Worm (Caenorhabditis elegans): ENCODE measurements around the gene msh-5.

Gene msh-5

DNA sequence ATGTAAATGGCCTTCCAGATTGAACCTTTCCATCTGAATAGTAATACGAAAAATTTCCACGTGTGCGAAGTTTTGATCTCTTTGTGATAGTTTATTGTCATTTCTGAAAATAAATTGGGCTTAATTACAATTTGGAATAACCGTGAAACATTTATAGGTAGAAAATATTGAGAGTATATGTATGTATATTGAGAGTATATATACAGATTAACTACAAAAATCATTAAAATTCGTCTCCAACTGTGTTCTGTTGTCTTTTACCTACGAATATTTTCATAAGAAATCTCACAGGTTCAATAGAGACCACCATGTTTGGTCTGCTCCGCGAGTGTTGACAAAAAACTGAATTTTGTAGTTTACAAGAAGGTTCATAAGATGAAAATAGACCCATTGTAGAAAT is 42.1 kb upstream of the msh-5 start, which contains the start of gene best-2:
TSS of gene best-2 (minus strand) at position 101 of the 400 bp plus-strand sequence.
- TF ChIP-seq lsy-12 (tag; optimal IDR thresholded peaks at IDR 0.05) = no peak
- TF ChIP-seq nhr-76 (tag; optimal IDR thresholded peaks at IDR 0.05) = no peak
- TF ChIP-seq eor-1 (tag; optimal IDR thresholded peaks at IDR 0.05) = no peak
- TF ChIP-seq R02D3.7 (tag; optimal IDR thresholded peaks at IDR 0.05) = no peak
- no peak for TF ChIP-seq lin-39 (tag; optimal IDR thresholded peaks at IDR 0.05)
- TF ChIP-seq egl-5 (tag; optimal IDR thresholded peaks at IDR 0.05) = no peak
- no peak for TF ChIP-seq nhr-43 (tag; optimal IDR thresholded peaks at IDR 0.05; ENCODE audit: poor library complexity, severe bottlenecking)
- no peak for TF ChIP-seq nhr-11 (tag; optimal IDR thresholded peaks at IDR 0.05)
- TF ChIP-seq sea-2 (GFP tag; optimal IDR thresholded peaks at IDR 0.05) = no peak
- TF ChIP-seq mdl-1 (tag; optimal IDR thresholded peaks at IDR 0.05) = no peak
- no peak for TF ChIP-seq daf-12 (tag; optimal IDR thresholded peaks at IDR 0.05)
- TF ChIP-seq lin-15B (tag; optimal IDR thresholded peaks at IDR 0.05) = no peak
- no peak for TF ChIP-seq ZK546.5 (tag; optimal IDR thresholded peaks at IDR 0.05)
- no peak for TF ChIP-seq nhr-23 (tag; optimal IDR thresholded peaks at IDR 0.05)
- TF ChIP-seq ama-1 (optimal IDR thresholded peaks at IDR 0.05) = no peak
- no peak for TF ChIP-seq nhr-67 (tag; optimal IDR thresholded peaks at IDR 0.05)

DNA sequence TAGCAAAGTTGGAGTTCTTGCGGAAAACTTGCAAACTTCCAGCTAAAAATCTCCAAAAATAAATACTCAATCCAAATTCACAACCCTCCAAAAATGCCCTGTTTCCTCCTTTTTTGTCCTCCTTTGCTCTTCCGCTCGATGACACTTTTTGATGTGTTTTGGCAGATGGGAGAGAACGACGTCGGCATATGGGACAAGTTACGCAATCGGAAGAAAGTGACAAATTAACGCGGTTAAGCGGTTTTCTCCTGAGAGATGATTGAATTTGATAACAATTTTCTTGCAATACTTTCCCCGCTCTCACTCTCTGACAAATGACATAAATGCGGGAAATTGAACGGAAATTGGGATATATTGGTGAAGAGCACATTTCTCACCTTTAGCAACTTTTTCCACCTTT is 38.4 kb upstream of the msh-5 start:
- TF ChIP-seq ceh-82 (tag; optimal IDR thresholded peaks at IDR 0.05) = no peak
- TF ChIP-seq nhr-77 (tag; optimal IDR thresholded peaks at IDR 0.05) = no peak
- no peak for TF ChIP-seq mdl-1 (tag; optimal IDR thresholded peaks at IDR 0.05)
- TF ChIP-seq fkh-2 (tag; optimal IDR thresholded peaks at IDR 0.05) = no peak
- no peak for TF ChIP-seq elt-2 (tag; optimal IDR thresholded peaks at IDR 0.05)
- TF ChIP-seq mml-1 (tag; optimal IDR thresholded peaks at IDR 0.05) = no peak
- no peak for TF ChIP-seq nhr-43 (tag; optimal IDR thresholded peaks at IDR 0.05; ENCODE audit: poor library complexity, severe bottlenecking)
- no peak for TF ChIP-seq snpc-4 (tag; optimal IDR thresholded peaks at IDR 0.05)
- TF ChIP-seq unc-39 (tag; optimal IDR thresholded peaks at IDR 0.05) = no peak
- no peak for TF ChIP-seq nhr-23 (tag; optimal IDR thresholded peaks at IDR 0.05)
- no peak for TF ChIP-seq egl-27 (tag; optimal IDR thresholded peaks at IDR 0.05)
- TF ChIP-seq lsy-12 (tag; optimal IDR thresholded peaks at IDR 0.05) = no peak
- no peak for TF ChIP-seq hmg-11 (tag; optimal IDR thresholded peaks at IDR 0.05)

DNA sequence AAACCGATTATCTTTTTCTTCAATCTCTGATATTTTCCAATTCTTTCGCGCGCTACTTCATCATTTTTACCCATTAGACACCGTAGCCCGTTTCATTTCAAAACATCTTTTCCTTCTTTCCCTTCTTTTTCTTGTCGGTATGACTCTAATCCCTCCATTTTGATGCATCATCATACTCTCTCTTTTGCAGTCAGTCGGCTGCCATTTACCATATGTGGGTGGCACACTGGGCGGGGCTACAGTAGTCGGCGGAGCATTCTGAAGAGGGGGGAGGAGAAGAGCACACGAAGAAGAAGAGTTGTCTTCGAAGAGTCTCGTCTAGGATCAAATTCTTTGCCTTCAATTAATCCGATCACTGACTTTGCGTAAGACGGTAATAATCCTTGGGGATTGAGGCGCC is 36.2 kb upstream of the msh-5 start, which contains the start of gene unc-30:
TSS of gene unc-30 (plus strand) at position 184 of the 400 bp plus-strand sequence.
- TF ChIP-seq fos-1 (tag; optimal IDR thresholded peaks at IDR 0.05) (no peak), lin-39 (tag; optimal IDR thresholded peaks at IDR 0.05) (peak; percentile 34), nfya-1 (tag; optimal IDR thresholded peaks at IDR 0.05; ENCODE audit: insufficient read depth) (peak; percentile 58)

- TF ChIP-seq nhr-25 (tag; optimal IDR thresholded peaks at IDR 0.05) (no peak), unc-62 (GFP tag; optimal IDR thresholded peaks at IDR 0.05) (no peak), mdl-1 (tag; optimal IDR thresholded peaks at IDR 0.05) (no peak), ama-1 (optimal IDR thresholded peaks at IDR 0.05) (no peak), fos-1 (tag; optimal IDR thresholded peaks at IDR 0.05) (no peak)
Observed at ce11 chrIV:13121396-13121795, 33.6 kb upstream of the msh-5 start.

- no peak for TF ChIP-seq skn-1 (tag; optimal IDR thresholded peaks at IDR 0.05)
- TF ChIP-seq nhr-76 (tag; optimal IDR thresholded peaks at IDR 0.05) = no peak
- no peak for TF ChIP-seq pqm-1 (tag; optimal IDR thresholded peaks at IDR 0.05)
- no peak for TF ChIP-seq fkh-10 (GFP tag; optimal IDR thresholded peaks at IDR 0.05)
- TF ChIP-seq lin-15B (tag; optimal IDR thresholded peaks at IDR 0.05) = no peak
- no peak for TF ChIP-seq ceh-28 (tag; optimal IDR thresholded peaks at IDR 0.05)
- TF ChIP-seq nhr-43 (tag; optimal IDR thresholded peaks at IDR 0.05; ENCODE audit: poor library complexity, severe bottlenecking) = no peak
- no peak for TF ChIP-seq ceh-82 (tag; optimal IDR thresholded peaks at IDR 0.05)
- TF ChIP-seq nfya-1 (tag; optimal IDR thresholded peaks at IDR 0.05; ENCODE audit: insufficient read depth) = no peak
- TF ChIP-seq nhr-67 (tag; optimal IDR thresholded peaks at IDR 0.05) = no peak
Observed at ce11 chrIV:13125999-13126398, 29.0 kb upstream of the msh-5 start.

- TF ChIP-seq zag-1 (tag; optimal IDR thresholded peaks at IDR 0.05) = no peak
- no peak for TF ChIP-seq fkh-2 (tag; optimal IDR thresholded peaks at IDR 0.05)
- no peak for TF ChIP-seq unc-62 (GFP tag; optimal IDR thresholded peaks at IDR 0.05)
Observed at ce11 chrIV:13127720-13128119, 27.3 kb upstream of the msh-5 start.

All from whole organism, L3 larva.